Worm (Caenorhabditis elegans): Measurements from ENCODE around the gene C33A12.4.

The C33A12.4 gene

ce11 chrIV:9511221-9511638 is 861 bp upstream of the C33A12.4 start:
- TF ChIP-seq unc-130 (tag; optimal IDR thresholded peaks at IDR 0.05), result peak; percentile 7
- TF ChIP-seq ama-1 (optimal IDR thresholded peaks at IDR 0.05), result peak; percentile 87
- TF ChIP-seq F16B12.6 (tag; optimal IDR thresholded peaks at IDR 0.05), result peak; percentile 64
- TF ChIP-seq skn-1 (tag; optimal IDR thresholded peaks at IDR 0.05), result peak; percentile 59
- TF ChIP-seq dsc-1 (tag; optimal IDR thresholded peaks at IDR 0.05), result peak; percentile 91
- TF ChIP-seq elt-3 (tag; optimal IDR thresholded peaks at IDR 0.05), result peak in 5 of 6 experiments; percentile 31 to 61 (median 47)
- no peak for TF ChIP-seq tlp-1 (tag; optimal IDR thresholded peaks at IDR 0.05)
- peak; percentile 67 for TF ChIP-seq sup-37 (GFP tag; optimal IDR thresholded peaks at IDR 0.05)
- no peak for TF ChIP-seq unc-98 (GFP tag; IDR thresholded peaks at IDR 0.05)
- peak; percentile 81 for TF ChIP-seq grh-1 (GFP tag; IDR thresholded peaks at IDR 0.05)
- TF ChIP-seq Y116A8C.19 (tag; optimal IDR thresholded peaks at IDR 0.05; ENCODE audit: borderline replicate concordance), result no peak
- peak; percentile 92 for TF ChIP-seq snu-23 (GFP tag; optimal IDR thresholded peaks at IDR 0.05)
- peak in 1 of 2 experiments; percentile 76 for TF ChIP-seq mdl-1 (tag; optimal IDR thresholded peaks at IDR 0.05)
- TF ChIP-seq rnt-1 (tag; optimal IDR thresholded peaks at IDR 0.05), result peak; percentile 84
- no peak for TF ChIP-seq nhr-84 (tag; optimal IDR thresholded peaks at IDR 0.05)
- TF ChIP-seq isw-1 (GFP tag; IDR thresholded peaks at IDR 0.05), result peak; percentile 49
- peak; percentile 62 for TF ChIP-seq C04F5.9 (tag; optimal IDR thresholded peaks at IDR 0.05)
- TF ChIP-seq nhr-71 (tag; optimal IDR thresholded peaks at IDR 0.05), result peak; percentile 95
- no peak for TF ChIP-seq unc-62 (GFP tag; optimal IDR thresholded peaks at IDR 0.05)
- peak; percentile 70 for TF ChIP-seq lin-13 (GFP tag; optimal IDR thresholded peaks at IDR 0.05)
- no peak for TF ChIP-seq vab-15 (tag; optimal IDR thresholded peaks at IDR 0.05)
- TF ChIP-seq C34B4.2 (tag; optimal IDR thresholded peaks at IDR 0.05), result no peak
- TF ChIP-seq nhr-47 (tag; optimal IDR thresholded peaks at IDR 0.05), result peak; percentile 95
- TF ChIP-seq egl-27 (tag; optimal IDR thresholded peaks at IDR 0.05), result peak in 1 of 2 experiments; percentile 2
- TF ChIP-seq nhr-20 (tag; optimal IDR thresholded peaks at IDR 0.05), result peak; percentile 89
- no peak for TF ChIP-seq nhr-76 (tag; optimal IDR thresholded peaks at IDR 0.05)
- peak; percentile 36 for TF ChIP-seq efl-3 (GFP tag; optimal IDR thresholded peaks at IDR 0.05)
- TF ChIP-seq zag-1 (tag; optimal IDR thresholded peaks at IDR 0.05), result no peak
- TF ChIP-seq fos-1 (tag; optimal IDR thresholded peaks at IDR 0.05), result peak; percentile 63
- peak; percentile 89 for TF ChIP-seq lin-14 (GFP tag; optimal IDR thresholded peaks at IDR 0.05)
- TF ChIP-seq mab-9 (GFP tag; IDR thresholded peaks at IDR 0.05), result peak; percentile 80
- peak; percentile 52 for TF ChIP-seq jun-1 (tag; optimal IDR thresholded peaks at IDR 0.05)
- peak in 1 of 2 experiments; percentile 84 for TF ChIP-seq ztf-11 (tag; optimal IDR thresholded peaks at IDR 0.05)
- TF ChIP-seq egl-13 (tag; optimal IDR thresholded peaks at IDR 0.05), result peak; percentile 72
- TF ChIP-seq snpc-4 (tag; optimal IDR thresholded peaks at IDR 0.05), result peak; percentile 99
- TF ChIP-seq nhr-12 (tag; optimal IDR thresholded peaks at IDR 0.05), result no peak
- peak; percentile 48 for TF ChIP-seq mef-2 (tag; optimal IDR thresholded peaks at IDR 0.05)
- TF ChIP-seq lin-39 (tag; optimal IDR thresholded peaks at IDR 0.05), result peak; percentile 82
- no peak for TF ChIP-seq ces-1 (GFP tag; optimal IDR thresholded peaks at IDR 0.05)
- TF ChIP-seq fkh-4 (tag; optimal IDR thresholded peaks at IDR 0.05; ENCODE audit: borderline replicate concordance), result peak; percentile 13
- TF ChIP-seq hpl-2 (GFP tag; optimal IDR thresholded peaks at IDR 0.05), result no peak
- TF ChIP-seq efl-1 (optimal IDR thresholded peaks at IDR 0.05), result peak; percentile 73 to 78
- TF ChIP-seq efl-1 (GFP tag; optimal IDR thresholded peaks at IDR 0.05 in 1 of 2), result peak; percentile 61 to 97
- no peak for TF ChIP-seq unc-30 (tag; optimal IDR thresholded peaks at IDR 0.05)
- no peak for TF ChIP-seq pag-3 (tag; optimal IDR thresholded peaks at IDR 0.05; ENCODE audit: borderline replicate concordance, insufficient read depth)
- TF ChIP-seq nhr-237 (tag; optimal IDR thresholded peaks at IDR 0.05), result peak; percentile 40
- no peak for TF ChIP-seq hlh-4 (tag; optimal IDR thresholded peaks at IDR 0.05)
- TF ChIP-seq pax-3 (tag; optimal IDR thresholded peaks at IDR 0.05), result peak; percentile 67
- TF ChIP-seq nhr-77 (tag; optimal IDR thresholded peaks at IDR 0.05), result no peak
- TF ChIP-seq tbx-2 (tag; optimal IDR thresholded peaks at IDR 0.05), result peak; percentile 82
- TF ChIP-seq lin-35 (GFP tag; optimal IDR thresholded peaks at IDR 0.05), result peak; percentile 57 to 75
- peak; percentile 91 for TF ChIP-seq xbp-1 (tag; optimal IDR thresholded peaks at IDR 0.05)
- TF ChIP-seq nhr-90 (tag; optimal IDR thresholded peaks at IDR 0.05; ENCODE audit: poor library complexity), result peak; percentile 89
